Worm (Caenorhabditis elegans): ENCODE results near the gene srw-13.

DNA sequence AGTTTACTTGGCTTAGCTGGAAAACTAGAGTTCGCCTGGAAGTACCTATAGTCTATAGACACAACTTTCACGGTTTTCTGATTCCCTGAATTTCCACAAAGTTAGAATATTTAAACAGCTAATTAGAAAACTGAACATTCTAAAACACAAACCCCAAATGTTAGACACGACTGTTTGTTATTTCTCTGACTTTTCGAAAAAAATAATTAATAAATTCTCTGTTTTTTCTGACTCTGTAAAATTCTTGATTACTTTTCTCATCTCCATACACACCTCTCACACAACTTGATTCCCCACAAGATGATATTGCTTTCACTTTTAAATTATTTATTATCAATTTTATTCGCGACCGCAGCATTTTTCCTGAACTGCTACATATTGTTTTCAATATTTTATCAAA lies 21.2 kb downstream of the srw-13 start, which contains the start of gene srbc-75:
- no peak for TF ChIP-seq pes-1 (GFP tag; IDR thresholded peaks at IDR 0.05)
- TF ChIP-seq B0310.2 (tag; optimal IDR thresholded peaks at IDR 0.05) = no peak
- TF ChIP-seq ama-1 (optimal IDR thresholded peaks at IDR 0.05) = no peak
- no peak for TF ChIP-seq ceh-13 (GFP tag; optimal IDR thresholded peaks at IDR 0.05)
- TF ChIP-seq hmg-4 (GFP tag; optimal IDR thresholded peaks at IDR 0.05) = no peak
- no peak for TF ChIP-seq flt-1 (GFP tag; IDR thresholded peaks at IDR 0.05)
- TF ChIP-seq hmbx-1 (tag; optimal IDR thresholded peaks at IDR 0.05) = no peak
- no peak for TF ChIP-seq ets-7 (tag; optimal IDR thresholded peaks at IDR 0.05)
